Worm (Caenorhabditis elegans): Measurements from ENCODE around the gene ras-1.

DNA sequence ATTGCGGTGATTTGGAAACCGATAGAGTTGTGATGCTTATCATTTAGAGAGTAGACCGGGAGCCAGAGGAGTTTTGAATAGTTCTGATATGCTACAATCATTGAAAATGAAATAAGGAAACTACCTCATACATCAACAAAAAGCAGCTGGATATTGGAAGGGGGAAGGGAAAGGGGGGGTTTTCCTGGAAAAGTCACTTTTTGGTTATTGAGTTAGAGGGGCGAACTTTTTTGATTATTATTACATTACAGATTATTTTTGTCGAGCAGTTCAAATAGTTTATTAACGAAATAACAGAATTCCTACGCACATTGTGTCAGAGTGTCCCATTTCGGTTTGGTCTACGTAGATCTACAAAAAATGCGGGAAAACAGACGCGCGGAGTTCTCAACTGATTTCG lies 34.7 kb upstream of the ras-1 start, which contains the start of gene sre-42:
- TF ChIP-seq elt-3 (tag; optimal IDR thresholded peaks at IDR 0.05) (no peak), mls-2 (tag; optimal IDR thresholded peaks at IDR 0.05) (no peak), nhr-237 (tag; optimal IDR thresholded peaks at IDR 0.05) (no peak), nhr-76 (tag; optimal IDR thresholded peaks at IDR 0.05) (no peak), ceh-43 (GFP tag; optimal IDR thresholded peaks at IDR 0.05) (no peak)
